Worm (Caenorhabditis elegans) whole organism, young adult: Measurements from ENCODE around the gene ztf-9.

Experiments used
- C06A6.2 ChIP-seq: fragments of 200-800 bp; sonication (Bioruptor generic); conservative IDR thresholded peaks from 2 replicates; pipeline ENCODE4 v1.3.6; 2022; ENCODE audit warnings: missing genetic modification characterization, missing compliant biosample characterization
- F22D6.2 ChIP-seq: sonication (generic microtip); optimal IDR thresholded peaks from 2 replicates; lab custom pipeline; 2016; ENCODE audit warnings: mild to moderate bottlenecking, missing genetic modification characterization, missing compliant biosample characterization
- F23B12.7 ChIP-seq: sonication (generic microtip); optimal IDR thresholded peaks from 2 replicates; lab custom pipeline; 2017; ENCODE audit warnings: missing genetic modification characterization, mild to moderate bottlenecking, missing compliant biosample characterization, antibody characterized with exemption, moderate library complexity; ENCODE audit not compliant: insufficient read depth
- F55B11.4 ChIP-seq: sonication (generic microtip); optimal IDR thresholded peaks from 2 replicates; lab custom pipeline; 2016; ENCODE audit warnings: missing compliant biosample characterization, missing genetic modification characterization, borderline replicate concordance; ENCODE audit not compliant: insufficient read depth
- F57C9.4 ChIP-seq: sonication (generic microtip); optimal IDR thresholded peaks from 2 replicates; lab custom pipeline; 2017; ENCODE audit warnings: mild to moderate bottlenecking, missing genetic modification characterization, missing compliant biosample characterization
- K12H6.12 ChIP-seq: fragments of 200-800 bp; sonication (Bioruptor generic); optimal IDR thresholded peaks from 2 replicates; lab custom pipeline; 2018; ENCODE audit warnings: mild to moderate bottlenecking, missing genetic modification characterization, missing compliant biosample characterization
- T07F8.4 ChIP-seq: sonication (generic microtip); optimal IDR thresholded peaks from 2 replicates; lab custom pipeline; 2016; ENCODE audit warnings: mild to moderate bottlenecking, missing genetic modification characterization, moderate library complexity, missing compliant biosample characterization
- ama-1 ChIP-seq, 3 experiments: fragments of 150-350 bp in 1 of 3; sonication (generic microtip) in 2 of 3; optimal IDR thresholded peaks; 2 replicates each; lab custom pipeline; 2014 to 2018; ENCODE audit warnings: missing biosample characterization in 2 of 3, missing genetic modification characterization in 2 of 3, missing genetic modification reagents in 2 of 3
- attf-5 ChIP-seq: fragments of 200-800 bp; sonication (Bioruptor generic); optimal IDR thresholded peaks from 2 replicates; lab custom pipeline; 2018; ENCODE audit warnings: mild to moderate bottlenecking, missing genetic modification characterization, missing compliant biosample characterization
- ceh-27 ChIP-seq: fragments of 200-800 bp; sonication (Bioruptor generic); optimal IDR thresholded peaks from 2 replicates; lab custom pipeline; 2018; ENCODE audit warnings: mild to moderate bottlenecking, missing genetic modification characterization, moderate library complexity, missing compliant biosample characterization
- ceh-58 ChIP-seq: fragments of 200-800 bp; sonication (Bioruptor generic); IDR thresholded peaks from 2 replicates; pipeline ENCODE4 v1.3.6; 2022; ENCODE audit warnings: missing genetic modification characterization, missing compliant biosample characterization
- ceh-91 ChIP-seq: fragments of 200-800 bp; sonication (Bioruptor generic); IDR thresholded peaks from 2 replicates; pipeline ENCODE4 v1.3.6; 2022; ENCODE audit warnings: missing genetic modification reagents, missing genetic modification characterization, missing compliant biosample characterization
- dox-1 ChIP-seq: fragments of 200-800 bp; sonication (Bioruptor generic); IDR thresholded peaks from 2 replicates; pipeline ENCODE4 v1.3.6; 2022; ENCODE audit warnings: missing genetic modification reagents, missing genetic modification characterization, missing compliant biosample characterization
- egrh-3 ChIP-seq: fragments of 200-800 bp; sonication (Bioruptor generic); IDR thresholded peaks from 2 replicates; pipeline ENCODE4 v1.3.6; 2022; ENCODE audit warnings: missing genetic modification reagents, missing genetic modification characterization, missing compliant biosample characterization
- lin-40 ChIP-seq: sonication (generic microtip); optimal IDR thresholded peaks from 2 replicates; lab custom pipeline; 2016; ENCODE audit warnings: missing genetic modification characterization, mild to moderate bottlenecking, missing compliant biosample characterization, missing genotype, missing genetic modification reagents
- lin-54 ChIP-seq: fragments of 200-800 bp; sonication (Bioruptor generic); optimal IDR thresholded peaks from 2 replicates; lab custom pipeline; 2018; ENCODE audit warnings: mild to moderate bottlenecking, missing genetic modification characterization, missing compliant biosample characterization
- madf-10 ChIP-seq: sonication (generic microtip); optimal IDR thresholded peaks from 2 replicates; lab custom pipeline; 2016; ENCODE audit warnings: mild to moderate bottlenecking, missing genetic modification characterization, missing compliant biosample characterization
- mcd-1 ChIP-seq: fragments of 200-800 bp; sonication (Bioruptor generic); IDR thresholded peaks from 2 replicates; pipeline ENCODE4 v1.3.6; 2022; ENCODE audit warnings: missing genetic modification reagents, missing genetic modification characterization, missing compliant biosample characterization
- mxl-1 ChIP-seq: sonication (generic microtip); optimal IDR thresholded peaks from 2 replicates; lab custom pipeline; 2016; ENCODE audit warnings: missing genetic modification characterization, missing compliant biosample characterization
- nfya-1 ChIP-seq: sonication (generic microtip); optimal IDR thresholded peaks from 2 replicates; lab custom pipeline; 2017; ENCODE audit warnings: antibody characterized with exemption, missing compliant biosample characterization, missing genetic modification characterization, borderline replicate concordance; ENCODE audit not compliant: insufficient read depth
- nhr-27 ChIP-seq: fragments of 200-800 bp; sonication (Bioruptor generic); optimal IDR thresholded peaks from 2 replicates; lab custom pipeline; 2018; ENCODE audit warnings: mild to moderate bottlenecking, missing genetic modification characterization, moderate library complexity, missing compliant biosample characterization
- nhr-80 ChIP-seq: sonication (generic microtip); optimal IDR thresholded peaks from 2 replicates; lab custom pipeline; 2016; ENCODE audit warnings: missing genetic modification characterization, missing compliant biosample characterization
- repo-1 ChIP-seq: sonication (generic microtip); optimal IDR thresholded peaks from 2 replicates; lab custom pipeline; 2017; ENCODE audit warnings: mild to moderate bottlenecking, missing genetic modification characterization, missing compliant biosample characterization
- sdz-38 ChIP-seq: sonication (generic microtip); optimal IDR thresholded peaks from 2 replicates; lab custom pipeline; 2016; ENCODE audit warnings: missing genotype, missing genetic modification characterization, missing compliant biosample characterization
- snpc-3.4 ChIP-seq: sonication (generic microtip); optimal IDR thresholded peaks from 2 replicates; lab custom pipeline; 2017; ENCODE audit warnings: missing genetic modification characterization, mild to moderate bottlenecking, missing compliant biosample characterization, antibody characterized with exemption, moderate library complexity, missing genotype, missing genetic modification reagents
- snpc-4 ChIP-seq, 5 experiments: fragments of 150-350 bp in 1 of 5; sonication (generic microtip) in 4 of 5; optimal IDR thresholded peaks; 2 replicates each; lab custom pipeline; 2014 to 2018; ENCODE audit warnings: missing genetic modification characterization in 5 of 5, missing biosample characterization in 3 of 5, antibody characterized with exemption in 2 of 5, mild to moderate bottlenecking in 2 of 5, missing compliant biosample characterization in 2 of 5, missing genotype in 2 of 5, moderate library complexity in 2 of 5, missing genetic modification reagents in 1 of 5
- somi-1 ChIP-seq: fragments of 200-800 bp; sonication (Bioruptor generic); optimal IDR thresholded peaks from 2 replicates; lab custom pipeline; 2018; ENCODE audit warnings: mild to moderate bottlenecking, missing genetic modification characterization, missing compliant biosample characterization
- xnd-1 ChIP-seq: sonication (generic microtip); optimal IDR thresholded peaks from 2 replicates; lab custom pipeline; 2016; ENCODE audit warnings: missing genotype, missing genetic modification reagents, missing genetic modification characterization, missing compliant biosample characterization
- zfh-2 ChIP-seq: fragments of 200-800 bp; sonication (Bioruptor generic); conservative IDR thresholded peaks from 2 replicates; pipeline ENCODE4 v1.3.6; 2022; ENCODE audit warnings: missing genetic modification reagents, missing genetic modification characterization, missing compliant biosample characterization
- ztf-18 ChIP-seq: sonication (generic microtip); optimal IDR thresholded peaks from 2 replicates; lab custom pipeline; 2016; ENCODE audit warnings: missing genotype, mild to moderate bottlenecking, missing genetic modification characterization, missing compliant biosample characterization

ztf-9 gene

ce11 chrV:9692109-9692581 is at the start of gene ztf-9:
Gene ztf-9, minus strand, starts transcription at chrV:9692159.
- no peak for TF ChIP-seq nhr-27 (tag; lab: Kevin White, UChicago)
- peak; percentile 5 for TF ChIP-seq ceh-27 (GFP tag; lab: Kevin White, UChicago)
- TF ChIP-seq mcd-1 (GFP tag; lab: Robert Waterston, UW), result peak; percentile 35; the same call in 1 of the 2 replicates
- peak; percentile 33 for TF ChIP-seq attf-5
- no peak for TF ChIP-seq mxl-1 (tag; lab: Kevin White, UChicago)
- TF ChIP-seq ceh-58, result no peak
- peak; percentile 23 for TF ChIP-seq repo-1
- TF ChIP-seq snpc-3.4, result no peak
- peak; percentile 69 for TF ChIP-seq egrh-3 (GFP tag; lab: Robert Waterston, UW)
- TF ChIP-seq madf-10, result peak; percentile 11
- TF ChIP-seq lin-54 (GFP tag; lab: Kevin White, UChicago), result peak; percentile 23
- TF ChIP-seq zfh-2, result no peak
- peak; percentile 34 for TF ChIP-seq somi-1
- peak; percentile 30 for TF ChIP-seq nhr-80 (tag; lab: Kevin White, UChicago)
- 0 out of 2 replicates have a peak, but pooled peaks have one; percentile 69 for TF ChIP-seq dox-1 (GFP tag; lab: Robert Waterston, UW)
- TF ChIP-seq sdz-38 (tag; lab: Kevin White, UChicago), result no peak
- TF ChIP-seq lin-40 (tag; lab: Kevin White, UChicago), result peak; percentile 42
- TF ChIP-seq T07F8.4 (tag; lab: Kevin White, UChicago), result no peak
- TF ChIP-seq C06A6.2 (GFP tag; lab: Robert Waterston, UW), result no peak
- no peak for TF ChIP-seq ama-1 (optimal IDR thresholded peaks at IDR 0.05; lab: Kevin White, UChicago)
- no peak for TF ChIP-seq ama-1 (GFP tag; optimal IDR thresholded peaks at IDR 0.05; lab: Kevin White, UChicago)
- TF ChIP-seq K12H6.12, result peak; percentile 26
- TF ChIP-seq snpc-4 (GFP tag; optimal IDR thresholded peaks at IDR 0.05; lab: Kevin White, UChicago), result no peak
- TF ChIP-seq snpc-4 (tag; optimal IDR thresholded peaks at IDR 0.05; lab: Kevin White, UChicago), result peak in 1 of 4 experiments; percentile 1
- TF ChIP-seq F23B12.7 (tag; lab: Kevin White, UChicago), result peak; percentile 17

- no peak for TF ChIP-seq xnd-1 (tag; lab: Kevin White, UChicago)
- TF ChIP-seq lin-40 (tag; lab: Kevin White, UChicago), result peak; percentile 27
Measured at ce11 chrV:9740858-9741257, 48.9 kb upstream of the ztf-9 start, which contains the start of gene sta-2. Gene sta-2, plus strand, starts transcription at chrV:9741206.

- no peak for TF ChIP-seq madf-10
- TF ChIP-seq F22D6.2 (tag; lab: Kevin White, UChicago), result no peak
- TF ChIP-seq ceh-91 (GFP tag; lab: Robert Waterston, UW), result no peak
- no peak for TF ChIP-seq F55B11.4 (tag; lab: Kevin White, UChicago)
- no peak for TF ChIP-seq C06A6.2 (GFP tag; lab: Robert Waterston, UW)
- no peak for TF ChIP-seq nfya-1 (tag; lab: Kevin White, UChicago)
- no peak for TF ChIP-seq repo-1
- no peak for TF ChIP-seq ztf-18 (tag; lab: Kevin White, UChicago)
Measured at ce11 chrV:9739402-9739801, 47.4 kb upstream of the ztf-9 start, which contains the start of gene marc-1. Gene marc-1, plus strand, starts transcription at chrV:9739702.

- no peak for TF ChIP-seq nhr-27 (tag; lab: Kevin White, UChicago)
- TF ChIP-seq nhr-80 (tag; lab: Kevin White, UChicago), result peak; percentile 48
- TF ChIP-seq F57C9.4 (tag; lab: Kevin White, UChicago), result no peak
- TF ChIP-seq, all 124 proteins: peak for 1
Measured at ce11 chrV:9738077-9738705, 46.2 kb upstream of the ztf-9 start.
